Fruit fly (Drosophila melanogaster) whole organism, embryonic: ENCODE results near the gene RpL34b.

Experiments
- Asciz ChIP-seq: fragments of 200-800 bp; sonication (Bioruptor generic); optimal IDR thresholded peaks from 2 replicates; lab custom pipeline; 2017; ENCODE audit warnings: missing biosample characterization, mild to moderate bottlenecking, missing genetic modification characterization, missing genetic modification reagents
- Atf3 ChIP-seq: fragments of 200-800 bp; sonication (Bioruptor generic); optimal IDR thresholded peaks from 3 replicates; lab custom pipeline; 2016; ENCODE audit warnings: missing biosample characterization, missing genetic modification characterization
- CG10543 ChIP-seq: fragments of 200-800 bp; sonication (Bioruptor generic); optimal IDR thresholded peaks from 3 replicates; lab custom pipeline; 2017; ENCODE audit warnings: missing biosample characterization, mild to moderate bottlenecking, missing genetic modification characterization, moderate library complexity
- CG10654 ChIP-seq: fragments of 200-800 bp; sonication (Bioruptor generic); optimal IDR thresholded peaks from 2 replicates; lab custom pipeline; 2016; ENCODE audit warnings: missing biosample characterization, missing genetic modification characterization
- CG11504 ChIP-seq: fragments of 200-800 bp; sonication (Bioruptor generic); optimal IDR thresholded peaks from 3 replicates; lab custom pipeline; 2019; ENCODE audit warnings: missing biosample characterization, mild to moderate bottlenecking, missing genetic modification characterization, moderate library complexity
- CG17385 ChIP-seq: fragments of 200-800 bp; sonication (Bioruptor generic); optimal IDR thresholded peaks from 3 replicates; lab custom pipeline; 2018; ENCODE audit warnings: missing biosample characterization, mild to moderate bottlenecking, missing genetic modification characterization
- CG30431 ChIP-seq: fragments of 200-800 bp; sonication (Bioruptor generic); optimal IDR thresholded peaks from 2 replicates; lab custom pipeline; 2017; ENCODE audit warnings: missing biosample characterization, missing genetic modification characterization
- CG31441 ChIP-seq: fragments of 200-800 bp; sonication (Bioruptor generic); IDR thresholded peaks from 2 replicates; pipeline ENCODE4 v1.3.6; 2022; ENCODE audit warnings: missing biosample characterization, missing genetic modification characterization
- CG34224 ChIP-seq: fragments of 200-800 bp; sonication (Bioruptor generic); IDR thresholded peaks from 3 replicates; pipeline ENCODE4 v1.3.6; 2022; ENCODE audit warnings: missing biosample characterization, missing genetic modification characterization; ENCODE audit not compliant: partially characterized antibody
- CG4328 ChIP-seq: fragments of 200-800 bp; sonication (Bioruptor generic); optimal IDR thresholded peaks from 3 replicates; lab custom pipeline; 2017; ENCODE audit warnings: missing biosample characterization, missing genetic modification reagents, missing genetic modification characterization
- CG4360 ChIP-seq: fragments of 200-800 bp; sonication (Bioruptor generic); IDR thresholded peaks from 2 replicates; pipeline ENCODE4 v1.3.6; 2022; ENCODE audit warnings: missing biosample characterization, missing genetic modification characterization
- CG4707 ChIP-seq: fragments of 200-800 bp; sonication (Bioruptor generic); optimal IDR thresholded peaks from 2 replicates; lab custom pipeline; 2018; ENCODE audit warnings: missing biosample characterization, mild to moderate bottlenecking, missing genetic modification characterization, moderate library complexity
- CG6654 ChIP-seq: fragments of 200-800 bp; sonication (Bioruptor generic); optimal IDR thresholded peaks from 2 replicates; lab custom pipeline; 2017; ENCODE audit warnings: missing biosample characterization, mild to moderate bottlenecking, missing genetic modification characterization
- CG6765 ChIP-seq: fragments of 200-800 bp; sonication (Bioruptor generic); optimal IDR thresholded peaks from 3 replicates; lab custom pipeline; 2017; ENCODE audit warnings: missing biosample characterization, mild to moderate bottlenecking, missing genetic modification characterization
- CG7556 ChIP-seq: fragments of 200-800 bp; sonication (Bioruptor generic); optimal IDR thresholded peaks from 2 replicates; lab custom pipeline; 2017; ENCODE audit warnings: missing biosample characterization, mild to moderate bottlenecking, missing genetic modification characterization
- CG7963 ChIP-seq: fragments of 200-800 bp; sonication (Bioruptor generic); IDR thresholded peaks from 3 replicates; pipeline ENCODE4 v1.3.6; 2022; ENCODE audit warnings: missing biosample characterization, missing genetic modification characterization; ENCODE audit not compliant: partially characterized antibody
- CG8281 ChIP-seq: fragments of 200-800 bp; sonication (Bioruptor generic); optimal IDR thresholded peaks from 2 replicates; lab custom pipeline; 2018; ENCODE audit warnings: missing biosample characterization, mild to moderate bottlenecking, missing genetic modification characterization, moderate library complexity
- CG9609 ChIP-seq: fragments of 200-800 bp; sonication (Bioruptor generic); optimal IDR thresholded peaks from 3 replicates; lab custom pipeline; 2016; ENCODE audit warnings: missing biosample characterization, missing genetic modification characterization
- Dad ChIP-seq: fragments of 200-800 bp; sonication (Bioruptor generic); optimal IDR thresholded peaks from 3 replicates; lab custom pipeline; 2016; ENCODE audit warnings: missing biosample characterization, missing genetic modification characterization
- HLH54F ChIP-seq: fragments of 200-800 bp; sonication (Bioruptor generic); optimal IDR thresholded peaks from 3 replicates; lab custom pipeline; 2016; ENCODE audit warnings: missing biosample characterization, missing genetic modification characterization
- Lim3 ChIP-seq: fragments of 200-800 bp; sonication (Bioruptor generic); IDR thresholded peaks from 2 replicates; pipeline ENCODE4 v1.3.6; 2022; ENCODE audit warnings: missing biosample characterization, missing genetic modification characterization
- MTF-1 ChIP-seq: fragments of 200-800 bp; sonication (Bioruptor generic); optimal IDR thresholded peaks from 2 replicates; lab custom pipeline; 2018; ENCODE audit warnings: missing biosample characterization, mild to moderate bottlenecking, missing genetic modification characterization, borderline replicate concordance
- NK7.1 ChIP-seq: fragments of 200-800 bp; sonication (Bioruptor generic); optimal IDR thresholded peaks from 3 replicates; lab custom pipeline; 2016; ENCODE audit warnings: missing biosample characterization, missing genetic modification characterization
- Optix ChIP-seq: fragments of 200-800 bp; sonication (Bioruptor generic); IDR thresholded peaks from 3 replicates; pipeline ENCODE4 v1.3.6; 2022; ENCODE audit warnings: missing biosample characterization, missing genetic modification characterization
- Ravus ChIP-seq: fragments of 200-800 bp; sonication (Bioruptor generic); IDR thresholded peaks from 2 replicates; pipeline ENCODE4 v1.3.6; 2022; ENCODE audit warnings: missing biosample characterization, missing genetic modification characterization
- Taf1 ChIP-seq: fragments of 200-800 bp; sonication (Bioruptor generic); IDR thresholded peaks from 2 replicates; pipeline ENCODE4 v1.3.6; 2022; ENCODE audit warnings: missing biosample characterization, missing genetic modification characterization
- YL-1 ChIP-seq: fragments of 200-800 bp; sonication (Bioruptor generic); optimal IDR thresholded peaks from 3 replicates; lab custom pipeline; 2017; ENCODE audit warnings: missing biosample characterization, mild to moderate bottlenecking, missing genetic modification characterization
- bab2 ChIP-seq: fragments of 200-800 bp; sonication (Bioruptor generic); optimal IDR thresholded peaks from 2 replicates; lab custom pipeline; 2016; ENCODE audit warnings: missing biosample characterization, missing genetic modification characterization
- btn ChIP-seq: fragments of 200-800 bp; sonication (Bioruptor generic); optimal IDR thresholded peaks from 2 replicates; lab custom pipeline; 2016; ENCODE audit warnings: missing biosample characterization, missing genetic modification characterization
- cad ChIP-seq: fragments of >200 bp; optimal IDR thresholded peaks from 2 replicates; lab custom pipeline; 2017; ENCODE audit warnings: missing biosample characterization, missing genetic modification characterization
- ci ChIP-seq: fragments of 200-800 bp; sonication (Bioruptor generic); IDR thresholded peaks from 3 replicates; pipeline ENCODE4 v1.3.6; 2022; ENCODE audit warnings: missing biosample characterization, missing genetic modification characterization
- croc ChIP-seq: fragments of 200-800 bp; sonication (Bioruptor generic); conservative IDR thresholded peaks from 3 replicates; pipeline ENCODE4 v1.3.6; 2022; ENCODE audit warnings: missing biosample characterization, missing genetic modification characterization
- crp ChIP-seq, 2 experiments: fragments of 200-800 bp; sonication (Bioruptor generic); optimal IDR thresholded peaks; 2 replicates in 1 of 2; 3 replicates in 1 of 2; lab custom pipeline; 2017; ENCODE audit warnings: missing biosample characterization in 2 of 2, missing genetic modification characterization in 2 of 2, mild to moderate bottlenecking in 1 of 2, moderate library complexity in 1 of 2
- ewg ChIP-seq: fragments of 200-800 bp; sonication (Bioruptor generic); optimal IDR thresholded peaks from 3 replicates; lab custom pipeline; 2017; ENCODE audit warnings: mild to moderate bottlenecking, missing biosample characterization, missing genetic modification reagents, missing genetic modification characterization
- gcm ChIP-seq: fragments of 200-800 bp; sonication (Bioruptor generic); optimal IDR thresholded peaks from 2 replicates; lab custom pipeline; 2019; ENCODE audit warnings: missing biosample characterization, mild to moderate bottlenecking, missing genetic modification characterization, moderate library complexity
- grn ChIP-seq: fragments of 200-800 bp; sonication (Bioruptor generic); optimal IDR thresholded peaks from 3 replicates; lab custom pipeline; 2017; ENCODE audit warnings: missing biosample characterization, missing genetic modification characterization
- hb ChIP-seq: fragments of 200-800 bp; sonication (Bioruptor generic); IDR thresholded peaks from 3 replicates; pipeline ENCODE4 v1.3.6; 2022; ENCODE audit warnings: missing biosample characterization, missing genetic modification characterization; ENCODE audit not compliant: partially characterized antibody
- lola ChIP-seq, 3 experiments: fragments of >200 bp in 2 of 3; fragments of 200-800 bp in 1 of 3; sonication (Bioruptor generic) in 1 of 3; optimal IDR thresholded peaks; 2 replicates each; lab custom pipeline; 2017 to 2019; ENCODE audit warnings: missing biosample characterization in 3 of 3, missing genetic modification characterization in 3 of 3, mild to moderate bottlenecking in 1 of 3, moderate library complexity in 1 of 3
- mirr ChIP-seq: fragments of 200-800 bp; sonication (Bioruptor generic); optimal IDR thresholded peaks from 3 replicates; lab custom pipeline; 2018; ENCODE audit warnings: missing biosample characterization, mild to moderate bottlenecking, missing genetic modification characterization
- nau ChIP-seq: fragments of 200-800 bp; sonication (Bioruptor generic); optimal IDR thresholded peaks from 3 replicates; lab custom pipeline; 2017; ENCODE audit warnings: missing biosample characterization, mild to moderate bottlenecking, missing genetic modification characterization, missing genetic modification reagents
- odd ChIP-seq: fragments of 200-800 bp; sonication (Bioruptor generic); optimal IDR thresholded peaks from 2 replicates; lab custom pipeline; 2017; ENCODE audit warnings: missing biosample characterization, mild to moderate bottlenecking, missing genetic modification characterization
- otp ChIP-seq: fragments of 200-800 bp; sonication (Bioruptor generic); IDR thresholded peaks from 3 replicates; pipeline ENCODE4, ENCODE4 v1.3.6; 2022; ENCODE audit warnings: missing biosample characterization, missing genetic modification characterization
- pfk ChIP-seq: fragments of 200-800 bp; sonication (Bioruptor generic); optimal IDR thresholded peaks from 2 replicates; lab custom pipeline; 2018; ENCODE audit warnings: missing biosample characterization, mild to moderate bottlenecking, missing genetic modification characterization, moderate library complexity
- pho ChIP-seq: fragments of 200-800 bp; sonication (Bioruptor generic); optimal IDR thresholded peaks from 2 replicates; lab custom pipeline; 2016; ENCODE audit warnings: missing biosample characterization, missing genetic modification characterization
- shn ChIP-seq: fragments of 200-800 bp; sonication (Bioruptor generic); optimal IDR thresholded peaks from 3 replicates; lab custom pipeline; 2016; ENCODE audit warnings: missing biosample characterization, missing genetic modification characterization
- tna ChIP-seq: fragments of 200-800 bp; sonication (Bioruptor generic); IDR thresholded peaks from 2 replicates; pipeline ENCODE4 v1.3.6; 2022; ENCODE audit warnings: missing biosample characterization, missing genetic modification characterization; ENCODE audit not compliant: partially characterized antibody
- trh ChIP-seq: fragments of 200-800 bp; sonication (Bioruptor generic); optimal IDR thresholded peaks from 2 replicates; lab custom pipeline; 2016; ENCODE audit warnings: missing biosample characterization, missing genetic modification characterization
- tup ChIP-seq: fragments of 200-800 bp; sonication (Bioruptor generic); optimal IDR thresholded peaks from 2 replicates; lab custom pipeline; 2016; ENCODE audit warnings: missing biosample characterization, mild to moderate bottlenecking, missing genetic modification characterization, moderate library complexity
- vnd ChIP-seq: fragments of 200-800 bp; sonication (Bioruptor generic); IDR thresholded peaks from 3 replicates; pipeline ENCODE4 v1.3.6; 2022; ENCODE audit warnings: missing biosample characterization, missing genetic modification characterization; ENCODE audit not compliant: partially characterized antibody
- wor ChIP-seq: fragments of 200-800 bp; sonication (Bioruptor generic); IDR thresholded peaks from 2 replicates; pipeline ENCODE4 v1.3.6; 2022; ENCODE audit warnings: missing biosample characterization, missing genetic modification characterization
- z ChIP-seq: fragments of 200-800 bp; sonication (Bioruptor generic); IDR thresholded peaks from 3 replicates; pipeline ENCODE4 v1.3.6; 2022; ENCODE audit warnings: missing biosample characterization, missing genetic modification characterization

Gene RpL34b

dm6 chr3R:9370413-9370812 is 30.6 kb downstream of the RpL34b start (continued):
- TF ChIP-seq odd (peak; percentile 31), CG10654 (peak; percentile 10), Taf1 (GFP tag; lab: Robert Waterston, UW) (peak; percentile 29; the same call in 1 of the 2 replicates), nau (GFP tag; lab: Kevin White, UChicago) (no peak), otp (GFP tag; lab: Robert Waterston, UW) (no peak), mirr (GFP tag; lab: Kevin White, UChicago) (no peak), MTF-1 (GFP tag; lab: Kevin White, UChicago) (no peak), Atf3 (GFP tag; lab: Kevin White, UChicago) (no peak), CG34224 (no peak), z (GFP tag; lab: Robert Waterston, UW) (no peak), HLH54F (GFP tag; lab: Kevin White, UChicago) (peak; percentile 31), Optix (no peak), CG8281 (no peak), ewg (no peak), tna (GFP tag; lab: Robert Waterston, UW) (no peak), CG11504 (tag; lab: Kevin White, UChicago) (peak; percentile 72), pfk (no peak), CG9609 (GFP tag; lab: Kevin White, UChicago) (no peak), NK7.1 (GFP tag; lab: Kevin White, UChicago) (no peak), CG17385 (GFP tag; lab: Kevin White, UChicago) (peak; percentile 51), hb (GFP tag; lab: Robert Waterston, UW) (no peak), ci (0 out of 3 replicates have a peak, but pooled peaks have one; percentile 46), pho (GFP tag; lab: Kevin White, UChicago) (peak; percentile 55), trh (GFP tag; lab: Kevin White, UChicago) (no peak), CG7963 (GFP tag; lab: Robert Waterston, UW) (no peak), Lim3 (GFP tag; lab: Robert Waterston, UW) (no peak), Ravus (GFP tag; lab: Robert Waterston, UW) (no peak), tup (GFP tag; lab: Kevin White, UChicago) (no peak), CG30431 (GFP tag; lab: Kevin White, UChicago) (no peak), Asciz (GFP tag; lab: Kevin White, UChicago) (peak; percentile 30), CG6765 (GFP tag; lab: Kevin White, UChicago) (peak; percentile 25), Dad (GFP tag; lab: Kevin White, UChicago) (no peak), CG7556 (GFP tag; lab: Kevin White, UChicago) (peak; percentile 50), CG6654 (no peak), bab2 (GFP tag; lab: Kevin White, UChicago) (peak; percentile 17), gcm (GFP tag; lab: Kevin White, UChicago) (no peak), cad (GFP tag; lab: Kevin White, UChicago) (no peak), CG10543 (GFP tag; lab: Kevin White, UChicago) (peak; percentile 41), YL-1 (GFP tag; lab: Kevin White, UChicago) (peak; percentile 6), grn (GFP tag; lab: Kevin White, UChicago) (no peak), shn (GFP tag; lab: Kevin White, UChicago) (no peak), crp (GFP tag; optimal IDR thresholded peaks at IDR 0.05; lab: Kevin White, UChicago) (no peak), btn (GFP tag; lab: Kevin White, UChicago) (no peak), croc (GFP tag; lab: Robert Waterston, UW) (no peak), CG4707 (GFP tag; lab: Kevin White, UChicago) (no peak), wor (GFP tag; lab: Robert Waterston, UW) (no peak), CG4328 (GFP tag; lab: Kevin White, UChicago) (no peak), CG4360 (no peak), lola (GFP tag; optimal IDR thresholded peaks at IDR 0.05; lab: Kevin White, UChicago) (no peak), CG31441 (GFP tag; lab: Robert Waterston, UW) (peak; percentile 37; the same call in 1 of the 2 replicates), vnd (no peak)
